Worm (Caenorhabditis elegans) whole organism, mixed stage, embryonic: ENCODE data around the gene F58E6.5.

Experiments used
- M03D4.4 ChIP-seq: sonication (generic microtip); optimal IDR thresholded peaks from 2 replicates; lab custom pipeline; 2017; ENCODE audit warnings: mild to moderate bottlenecking, missing genetic modification characterization, missing compliant biosample characterization
- blmp-1 ChIP-seq: fragments of 150-350 bp; optimal IDR thresholded peaks from 2 replicates; lab custom pipeline; 2014; ENCODE audit warnings: missing biosample characterization, missing genetic modification characterization
- elt-1 ChIP-seq: sonication (generic microtip); optimal IDR thresholded peaks from 2 replicates; lab custom pipeline; 2017; ENCODE audit warnings: missing genetic modification characterization, mild to moderate bottlenecking, missing compliant biosample characterization, antibody characterized with exemption, moderate library complexity, borderline replicate concordance; ENCODE audit not compliant: insufficient read depth
- elt-3 ChIP-seq: fragments of 150-350 bp; optimal IDR thresholded peaks from 2 replicates; lab custom pipeline; 2014; ENCODE audit warnings: missing biosample characterization, missing genetic modification characterization
- flh-1 ChIP-seq: fragments of 200-800 bp; sonication (Bioruptor generic); optimal IDR thresholded peaks from 2 replicates; lab custom pipeline; 2018; ENCODE audit warnings: mild to moderate bottlenecking, missing genetic modification characterization, moderate library complexity, missing compliant biosample characterization
- ham-2 ChIP-seq: fragments of 200-800 bp; sonication (Bioruptor generic); optimal IDR thresholded peaks from 2 replicates; lab custom pipeline; 2018; ENCODE audit warnings: mild to moderate bottlenecking, missing genetic modification characterization, missing compliant biosample characterization
- lin-13 ChIP-seq: fragments of 150-350 bp; optimal IDR thresholded peaks from 2 replicates; lab custom pipeline; 2014; ENCODE audit warnings: missing biosample characterization, missing genetic modification characterization
- lsy-2 ChIP-seq: fragments of 150-350 bp; optimal IDR thresholded peaks from 2 replicates; lab custom pipeline; 2014; ENCODE audit warnings: missing biosample characterization, missing genetic modification characterization
- mep-1 ChIP-seq: fragments of 150-350 bp; optimal IDR thresholded peaks from 2 replicates; lab custom pipeline; 2017; ENCODE audit warnings: missing biosample characterization, missing genetic modification reagents, missing genetic modification characterization, inconsistent platforms
- mls-2 ChIP-seq: sonication (generic microtip); optimal IDR thresholded peaks from 2 replicates; lab custom pipeline; 2016; ENCODE audit warnings: mild to moderate bottlenecking, missing genetic modification characterization, moderate library complexity, missing compliant biosample characterization
- nhr-12 ChIP-seq: fragments of 150-350 bp; optimal IDR thresholded peaks from 2 replicates; lab custom pipeline; 2014; ENCODE audit warnings: missing biosample characterization, missing genetic modification characterization
- nhr-28 ChIP-seq: fragments of 150-350 bp; optimal IDR thresholded peaks from 2 replicates; lab custom pipeline; 2014; ENCODE audit warnings: missing biosample characterization, missing genetic modification characterization
- nhr-76 ChIP-seq: sonication (generic microtip); optimal IDR thresholded peaks from 2 replicates; lab custom pipeline; 2017; ENCODE audit warnings: missing biosample characterization, missing genetic modification characterization

DNA sequence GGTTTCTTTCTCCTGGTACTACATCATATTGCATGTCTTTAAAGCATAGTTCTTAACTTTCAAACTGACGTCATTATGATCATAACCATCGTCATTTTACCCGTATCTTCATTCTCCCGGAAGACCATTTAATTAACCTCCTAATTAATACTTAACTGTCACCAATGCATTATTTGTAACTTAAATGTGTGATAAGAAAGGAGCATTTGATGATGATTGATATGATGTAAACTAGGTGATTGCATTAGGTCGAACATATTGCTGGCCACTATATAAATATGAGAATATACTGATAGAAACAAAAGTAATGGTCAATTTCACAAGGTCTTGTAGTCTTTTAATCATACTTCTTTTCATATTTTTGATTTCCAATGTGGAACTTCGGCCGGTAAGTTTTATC, 1.9 kb upstream of the F58E6.5 start, which contains the start of gene hrg-3:
- TF ChIP-seq blmp-1 = no peak
- TF ChIP-seq nhr-76 (tag; lab: Kevin White, UChicago) = no peak
- TF ChIP-seq nhr-12 (tag; lab: Kevin White, UChicago) = no peak
- TF ChIP-seq elt-3 (tag; lab: Kevin White, UChicago) = no peak
- TF ChIP-seq elt-1 (tag; lab: Kevin White, UChicago) = no peak
- TF ChIP-seq M03D4.4 (tag; lab: Kevin White, UChicago) = no peak
- TF ChIP-seq flh-1 (GFP tag; lab: Kevin White, UChicago) = no peak
- TF ChIP-seq ham-2 (GFP tag; lab: Kevin White, UChicago) = no peak
- TF ChIP-seq mls-2 = no peak
- no peak for TF ChIP-seq mep-1 (tag; lab: Kevin White, UChicago)
- TF ChIP-seq nhr-28 (tag; lab: Kevin White, UChicago) = no peak
- TF ChIP-seq lsy-2 = no peak
- TF ChIP-seq lin-13 (tag; lab: Kevin White, UChicago) = no peak
